Worm (Caenorhabditis elegans) whole organism, midembryonic: ENCODE results near the gene srd-2.

Experiments
- cog-1 ChIP-seq: sonication (generic microtip); optimal IDR thresholded peaks from 2 replicates; lab custom pipeline; 2016; ENCODE audit warnings: missing genetic modification characterization, missing compliant biosample characterization
- flt-1 ChIP-seq: fragments of 200-800 bp; sonication (Bioruptor generic); IDR thresholded peaks from 2 replicates; pipeline ENCODE4 v1.3.6; 2022; ENCODE audit warnings: missing genetic modification characterization, missing compliant biosample characterization

ce11 chrII:10146488-10146887 lies 41.2 kb downstream of the srd-2 start, which contains the start of gene pax-3:
- TF ChIP-seq cog-1 (tag; lab: Kevin White, UChicago), result no peak
- no peak for TF ChIP-seq flt-1
